Worm (Caenorhabditis elegans) whole organism, dauer: ENCODE data around the gene ZK550.2.

ENCODE experiments used
- unc-62 ChIP-seq: sonication (generic microtip); optimal IDR thresholded peaks from 2 replicates; lab custom pipeline; 2017; ENCODE audit warnings: missing biosample characterization, missing genetic modification reagents, missing genetic modification characterization

The ZK550.2 gene

ce11 chrIV:17245200-17245599, at the start of gene ZK550.2:
TSS of gene ZK550.2 (plus strand) at chrIV:17245584.
- no peak for TF ChIP-seq unc-62 (GFP tag; lab: Kevin White, UChicago)

ce11 chrIV:17199706-17200105, 45.7 kb upstream of the ZK550.2 start:
- TF ChIP-seq unc-62 (GFP tag; lab: Kevin White, UChicago) = no peak

- TF ChIP-seq unc-62 (GFP tag; lab: Kevin White, UChicago) = no peak
These were observed 38.6 kb upstream of the ZK550.2 start, which contains the start of gene cnnm-1 for ce11 chrIV:17206745-17207144. TSS of gene cnnm-1 (minus strand) at chrIV:17206845.

- no peak for TF ChIP-seq unc-62 (GFP tag; lab: Kevin White, UChicago)
These were observed 37.5 kb upstream of the ZK550.2 start for ce11 chrIV:17207864-17208263.

ce11 chrIV:17209309-17209708, 36.1 kb upstream of the ZK550.2 start:
- no peak for TF ChIP-seq unc-62 (GFP tag; lab: Kevin White, UChicago)

- TF ChIP-seq unc-62 (GFP tag; lab: Kevin White, UChicago) = no peak
These were observed 34.6 kb upstream of the ZK550.2 start for ce11 chrIV:17210754-17211153.

- no peak for TF ChIP-seq unc-62 (GFP tag; lab: Kevin White, UChicago)
These were observed 30.3 kb upstream of the ZK550.2 start for ce11 chrIV:17215070-17215469.

ce11 chrIV:17216048-17216447, 29.3 kb upstream of the ZK550.2 start, which contains the start of gene Y116A8B.1:
TSS of gene Y116A8B.1 (plus strand) at chrIV:17216348.
- no peak for TF ChIP-seq unc-62 (GFP tag; lab: Kevin White, UChicago)

ce11 chrIV:17223474-17223873, 21.9 kb upstream of the ZK550.2 start, which contains the start of gene Y116A8B.4:
TSS of gene Y116A8B.4 (plus strand) at chrIV:17223774.
- TF ChIP-seq unc-62 (GFP tag; lab: Kevin White, UChicago) = no peak

ce11 chrIV:17230958-17231357, 14.4 kb upstream of the ZK550.2 start, which contains the start of gene npr-32:
TSS of gene npr-32 (minus strand) at chrIV:17231058.
- no peak for TF ChIP-seq unc-62 (GFP tag; lab: Kevin White, UChicago)

ce11 chrIV:17232899-17233298, 12.5 kb upstream of the ZK550.2 start:
- no peak for TF ChIP-seq unc-62 (GFP tag; lab: Kevin White, UChicago)

ce11 chrIV:17233494-17233893, 11.9 kb upstream of the ZK550.2 start:
- TF ChIP-seq unc-62 (GFP tag; lab: Kevin White, UChicago) = no peak

- no peak for TF ChIP-seq unc-62 (GFP tag; lab: Kevin White, UChicago)
These were observed 8.4 kb upstream of the ZK550.2 start for ce11 chrIV:17237029-17237428.

- TF ChIP-seq unc-62 (GFP tag; lab: Kevin White, UChicago) = no peak
These were observed 6.4 kb upstream of the ZK550.2 start for ce11 chrIV:17238951-17239350.

ce11 chrIV:17247184-17247583, 1.8 kb downstream of the ZK550.2 start:
- no peak for TF ChIP-seq unc-62 (GFP tag; lab: Kevin White, UChicago)

- no peak for TF ChIP-seq unc-62 (GFP tag; lab: Kevin White, UChicago)
These were observed 3.2 kb downstream of the ZK550.2 start for ce11 chrIV:17248538-17248937.

- TF ChIP-seq unc-62 (GFP tag; lab: Kevin White, UChicago) = no peak
These were observed 4.4 kb downstream of the ZK550.2 start, which contains the start of gene eelo-2 for ce11 chrIV:17249691-17250181. TSS of gene eelo-2 (plus strand) at chrIV:17250131.
